Worm (Caenorhabditis elegans) whole organism, late embryonic: Measurements from ENCODE around the gene R09E10.2.

ENCODE experiments used
- C08G9.2 ChIP-seq: sonication (generic microtip); optimal IDR thresholded peaks from 2 replicates; lab custom pipeline; 2016; ENCODE audit warnings: mild to moderate bottlenecking, missing genetic modification characterization, moderate library complexity, missing compliant biosample characterization
- C38D4.7 ChIP-seq: fragments of 200-800 bp; sonication (Bioruptor generic); optimal IDR thresholded peaks from 2 replicates; lab custom pipeline; 2018; ENCODE audit warnings: mild to moderate bottlenecking, missing genetic modification characterization, moderate library complexity, missing compliant biosample characterization
- F13H6.1 ChIP-seq: sonication (generic microtip); optimal IDR thresholded peaks from 2 replicates; lab custom pipeline; 2016; ENCODE audit warnings: missing genetic modification characterization, missing compliant biosample characterization
- K02D7.2 ChIP-seq: sonication (generic microtip); optimal IDR thresholded peaks from 2 replicates; lab custom pipeline; 2017; ENCODE audit warnings: mild to moderate bottlenecking, missing genetic modification characterization, missing compliant biosample characterization
- T23F11.4 ChIP-seq: fragments of 200-800 bp; sonication (Bioruptor generic); optimal IDR thresholded peaks from 2 replicates; lab custom pipeline; 2018; ENCODE audit warnings: mild to moderate bottlenecking, missing genetic modification characterization, missing compliant biosample characterization
- Y22D7AL.16 ChIP-seq: sonication (generic microtip); optimal IDR thresholded peaks from 2 replicates; lab custom pipeline; 2016; ENCODE audit warnings: missing genetic modification characterization, missing compliant biosample characterization
- ceh-18 ChIP-seq: sonication (generic microtip); optimal IDR thresholded peaks from 2 replicates; lab custom pipeline; 2016; ENCODE audit warnings: missing genetic modification characterization, missing compliant biosample characterization
- ceh-2 ChIP-seq: sonication (generic microtip); optimal IDR thresholded peaks from 2 replicates; lab custom pipeline; 2016; ENCODE audit warnings: missing genotype, missing genetic modification characterization, missing compliant biosample characterization
- ceh-24 ChIP-seq: sonication (generic microtip); optimal IDR thresholded peaks from 2 replicates; lab custom pipeline; 2016; ENCODE audit warnings: mild to moderate bottlenecking, missing genetic modification characterization, missing compliant biosample characterization
- ceh-30 ChIP-seq: fragments of 150-350 bp; optimal IDR thresholded peaks from 2 replicates; lab custom pipeline; 2014; ENCODE audit warnings: missing biosample characterization, missing genetic modification characterization
- ceh-31 ChIP-seq: sonication (generic microtip); optimal IDR thresholded peaks from 2 replicates; lab custom pipeline; 2016; ENCODE audit warnings: missing genetic modification characterization, missing compliant biosample characterization
- ceh-34 ChIP-seq: sonication (generic microtip); optimal IDR thresholded peaks from 2 replicates; lab custom pipeline; 2016; ENCODE audit warnings: mild to moderate bottlenecking, missing genetic modification characterization, missing compliant biosample characterization
- ceh-45 ChIP-seq: fragments of 200-800 bp; sonication (Bioruptor generic); IDR thresholded peaks from 2 replicates; pipeline ENCODE4 v1.3.6; 2022; ENCODE audit warnings: missing genetic modification reagents, missing genetic modification characterization, missing compliant biosample characterization
- ceh-48 ChIP-seq: sonication (generic microtip); optimal IDR thresholded peaks from 2 replicates; lab custom pipeline; 2016; ENCODE audit warnings: missing genetic modification characterization, inconsistent platforms, missing compliant biosample characterization
- ceh-6 ChIP-seq: fragments of 200-800 bp; sonication (Bioruptor generic); optimal IDR thresholded peaks from 2 replicates; lab custom pipeline; 2018; ENCODE audit warnings: mild to moderate bottlenecking, missing genetic modification characterization, missing compliant biosample characterization
- ceh-9 ChIP-seq: sonication (generic microtip); optimal IDR thresholded peaks from 2 replicates; lab custom pipeline; 2016; ENCODE audit warnings: mild to moderate bottlenecking, missing genetic modification characterization, inconsistent platforms, missing compliant biosample characterization
- dmd-4 ChIP-seq: sonication (generic microtip); optimal IDR thresholded peaks from 2 replicates; lab custom pipeline; 2016; ENCODE audit warnings: borderline replicate concordance, missing genetic modification characterization, missing compliant biosample characterization
- elt-2 ChIP-seq: sonication (generic microtip); optimal IDR thresholded peaks from 2 replicates; lab custom pipeline; 2016; ENCODE audit warnings: missing genetic modification reagents, missing genetic modification characterization, missing compliant biosample characterization
- ets-4 ChIP-seq: sonication (generic microtip); optimal IDR thresholded peaks from 2 replicates; lab custom pipeline; 2016; ENCODE audit warnings: missing genetic modification characterization, missing compliant biosample characterization
- eyg-1 ChIP-seq: sonication (generic microtip); optimal IDR thresholded peaks from 2 replicates; lab custom pipeline; 2016; ENCODE audit warnings: missing genotype, missing genetic modification characterization, missing compliant biosample characterization
- hlh-30 ChIP-seq: sonication (generic microtip); optimal IDR thresholded peaks from 2 replicates; lab custom pipeline; 2017; ENCODE audit warnings: antibody characterized with exemption, missing genetic modification characterization, missing compliant biosample characterization; ENCODE audit not compliant: insufficient read depth
- hlh-8 ChIP-seq: sonication (generic microtip); optimal IDR thresholded peaks from 2 replicates; lab custom pipeline; 2016; ENCODE audit warnings: missing genotype, missing genetic modification characterization, missing compliant biosample characterization
- lim-6 ChIP-seq: sonication (generic microtip); optimal IDR thresholded peaks from 2 replicates; lab custom pipeline; 2016; ENCODE audit warnings: missing genetic modification characterization, missing compliant biosample characterization
- mec-3 ChIP-seq: sonication (generic microtip); optimal IDR thresholded peaks from 2 replicates; lab custom pipeline; 2016; ENCODE audit warnings: borderline replicate concordance, missing genetic modification characterization, missing compliant biosample characterization
- nfya-1 ChIP-seq: sonication (generic microtip); optimal IDR thresholded peaks from 2 replicates; lab custom pipeline; 2017; ENCODE audit warnings: missing genetic modification characterization, mild to moderate bottlenecking, missing compliant biosample characterization, antibody characterized with exemption, moderate library complexity
- npax-4 ChIP-seq: sonication (generic microtip); optimal IDR thresholded peaks from 2 replicates; lab custom pipeline; 2016; ENCODE audit warnings: missing genetic modification characterization, missing compliant biosample characterization
- odd-2 ChIP-seq: sonication (generic microtip); optimal IDR thresholded peaks from 2 replicates; lab custom pipeline; 2017; ENCODE audit warnings: antibody characterized with exemption, mild to moderate bottlenecking, missing genetic modification characterization, missing compliant biosample characterization
- pax-1 ChIP-seq: fragments of 150-350 bp; optimal IDR thresholded peaks from 2 replicates; lab custom pipeline; 2014; ENCODE audit warnings: missing biosample characterization, missing genetic modification characterization
- pha-2 ChIP-seq: sonication (generic microtip); optimal IDR thresholded peaks from 2 replicates; lab custom pipeline; 2017; ENCODE audit warnings: mild to moderate bottlenecking, missing genetic modification characterization, missing compliant biosample characterization
- pqm-1 ChIP-seq: sonication (generic microtip); optimal IDR thresholded peaks from 2 replicates; lab custom pipeline; 2016; ENCODE audit warnings: missing genetic modification characterization, missing compliant biosample characterization
- rnt-1 ChIP-seq: sonication (generic microtip); optimal IDR thresholded peaks from 2 replicates; lab custom pipeline; 2016; ENCODE audit warnings: missing genetic modification characterization, missing compliant biosample characterization
- sdc-2 ChIP-seq: sonication (generic microtip); optimal IDR thresholded peaks from 2 replicates; lab custom pipeline; 2016; ENCODE audit warnings: missing genotype, missing genetic modification characterization, missing compliant biosample characterization
- sox-4 ChIP-seq: sonication (generic microtip); optimal IDR thresholded peaks from 2 replicates; lab custom pipeline; 2017; ENCODE audit warnings: mild to moderate bottlenecking, missing genetic modification characterization, inconsistent platforms, missing compliant biosample characterization
- syd-9 ChIP-seq: sonication (generic microtip); optimal IDR thresholded peaks from 2 replicates; lab custom pipeline; 2016; ENCODE audit warnings: mild to moderate bottlenecking, missing genetic modification characterization, moderate library complexity, missing compliant biosample characterization
- tbx-2 ChIP-seq: sonication (generic microtip); optimal IDR thresholded peaks from 2 replicates; lab custom pipeline; 2016; ENCODE audit warnings: missing genetic modification characterization, missing compliant biosample characterization
- tbx-7 ChIP-seq: sonication (generic microtip); optimal IDR thresholded peaks from 2 replicates; lab custom pipeline; 2016; ENCODE audit warnings: missing genotype, missing genetic modification characterization, missing compliant biosample characterization
- ttx-3 ChIP-seq: sonication (generic microtip); optimal IDR thresholded peaks from 2 replicates; lab custom pipeline; 2016; ENCODE audit warnings: missing genetic modification reagents, missing genetic modification characterization, missing compliant biosample characterization
- unc-42 ChIP-seq: sonication (generic microtip); optimal IDR thresholded peaks from 2 replicates; lab custom pipeline; 2016; ENCODE audit warnings: missing genotype, missing genetic modification characterization, missing compliant biosample characterization
- unc-55 ChIP-seq: sonication (generic microtip); optimal IDR thresholded peaks from 2 replicates; lab custom pipeline; 2017; ENCODE audit warnings: missing biosample characterization, missing genetic modification reagents, missing genetic modification characterization

Gene R09E10.2

DNA sequence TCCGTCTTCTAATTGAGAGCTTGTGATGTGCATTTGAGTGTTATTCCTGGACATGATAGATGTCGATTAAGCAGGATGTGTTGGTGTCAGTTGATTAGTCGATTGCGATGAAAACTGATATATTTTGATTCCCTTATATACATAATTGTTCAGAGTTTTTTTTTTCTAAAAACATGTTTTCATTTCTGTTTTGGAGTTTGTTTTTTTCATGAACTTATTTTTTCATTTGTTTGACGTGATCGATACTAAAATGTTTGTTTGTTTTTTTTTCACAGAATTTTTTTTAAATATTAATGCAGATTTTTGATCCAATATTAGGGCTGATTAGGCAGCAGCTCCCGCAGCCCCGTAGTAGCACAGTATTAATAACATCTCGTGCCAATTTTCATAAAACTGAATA lies at the start of gene R09E10.2:
Gene R09E10.2, minus strand, starts transcription at position 101 of the 400 bp plus-strand sequence.
- TF ChIP-seq ceh-2 (tag; lab: Kevin White, UChicago) (no peak), ets-4 (tag; lab: Kevin White, UChicago) (no peak), rnt-1 (tag; lab: Kevin White, UChicago) (no peak), ceh-34 (tag; lab: Kevin White, UChicago) (no peak), C38D4.7 (GFP tag; lab: Kevin White, UChicago) (no peak), ceh-30 (tag; lab: Kevin White, UChicago) (no peak), eyg-1 (tag; lab: Kevin White, UChicago) (no peak), ceh-45 (GFP tag; lab: Robert Waterston, UW) (no peak), F13H6.1 (tag; lab: Kevin White, UChicago) (no peak), lim-6 (no peak), T23F11.4 (GFP tag; lab: Kevin White, UChicago) (no peak), ttx-3 (tag; lab: Kevin White, UChicago) (no peak), K02D7.2 (no peak)

DNA sequence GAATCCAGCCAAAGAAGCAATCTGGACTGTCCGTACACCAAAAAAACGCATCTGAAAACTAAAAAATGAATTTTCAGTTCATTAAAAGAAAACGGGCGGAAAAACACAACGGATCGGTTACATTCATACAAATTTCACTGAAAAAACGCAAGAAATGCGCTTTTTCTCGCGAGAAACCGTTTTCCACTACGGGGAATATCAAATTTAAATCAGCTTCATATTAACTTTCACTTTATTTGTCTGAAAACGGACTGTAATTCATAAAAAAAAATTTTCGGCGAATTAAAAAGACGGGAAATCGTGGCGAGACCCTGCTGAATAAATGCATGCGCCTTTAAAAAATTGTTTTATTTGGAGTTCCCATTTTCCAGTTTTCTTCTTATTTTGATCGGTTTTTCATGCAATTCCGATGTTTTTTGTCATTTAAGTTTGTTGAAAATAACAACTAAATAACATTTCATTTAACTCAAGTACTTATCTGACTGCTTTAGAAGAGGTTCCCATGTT lies 49.7 kb upstream of the R09E10.2 start, which contains the start of gene pges-2:
Gene pges-2, minus strand, starts transcription at position 51 of the 507 bp plus-strand sequence.
- TF ChIP-seq unc-55 (GFP tag; lab: Kevin White, UChicago): no peak
- TF ChIP-seq ets-4 (tag; lab: Kevin White, UChicago): no peak
- no peak for TF ChIP-seq C08G9.2 (tag; lab: Kevin White, UChicago)
- TF ChIP-seq odd-2: no peak

DNA sequence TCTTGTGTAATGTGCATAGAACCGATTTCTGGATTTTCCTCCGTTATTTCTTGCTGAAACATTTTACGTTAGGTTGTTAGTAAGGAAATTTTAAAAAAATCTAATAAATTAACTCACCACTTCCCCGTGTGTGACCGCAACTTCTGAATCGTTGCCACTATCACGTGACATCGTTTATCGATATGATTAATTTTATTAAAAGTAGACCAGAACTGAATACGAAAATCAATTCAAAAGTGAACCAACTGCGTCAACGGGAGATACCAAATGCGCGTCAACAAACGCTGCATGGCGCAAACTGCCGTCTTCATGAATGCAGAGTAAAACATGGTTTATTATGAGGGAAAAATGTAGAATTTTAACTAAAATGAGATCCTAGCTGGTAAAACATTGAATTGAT lies 47.9 kb upstream of the R09E10.2 start, which contains the start of gene sir-2.1:
Gene sir-2.1, minus strand, starts transcription at position 212 of the 400 bp plus-strand sequence.
- TF ChIP-seq ceh-34 (tag; lab: Kevin White, UChicago): no peak
- TF ChIP-seq hlh-30 (tag; lab: Kevin White, UChicago): peak; percentile 38
- TF ChIP-seq unc-42 (tag; lab: Kevin White, UChicago): peak; percentile 0

DNA sequence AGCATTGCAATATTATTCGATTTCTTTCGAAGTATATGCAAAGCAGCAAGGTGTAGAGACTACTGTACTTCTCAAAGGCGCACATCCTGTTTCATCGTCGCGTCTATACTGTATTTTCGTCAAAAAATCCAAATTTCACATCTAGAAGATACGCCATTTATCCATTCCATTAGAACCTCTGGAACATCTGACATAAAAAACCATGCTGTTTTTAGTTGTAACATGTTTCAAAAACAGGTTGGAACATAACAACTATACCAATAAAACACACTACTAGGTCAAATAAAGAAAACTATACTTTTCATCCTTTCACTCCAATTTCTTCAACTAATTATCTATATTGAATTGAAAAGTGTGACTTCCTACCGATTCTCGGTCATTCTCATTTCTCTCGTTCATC lies 42.2 kb upstream of the R09E10.2 start, which contains the start of gene ugt-59:
Gene ugt-59, plus strand, starts transcription at position 301 of the 400 bp plus-strand sequence.
- no peak for TF ChIP-seq pha-2 (tag; lab: Kevin White, UChicago)
- TF ChIP-seq npax-4 (tag; lab: Kevin White, UChicago): no peak
- no peak for TF ChIP-seq tbx-7 (tag; lab: Kevin White, UChicago)
- TF ChIP-seq ttx-3 (tag; lab: Kevin White, UChicago): no peak
- no peak for TF ChIP-seq hlh-30 (tag; lab: Kevin White, UChicago)
- TF ChIP-seq unc-42 (tag; lab: Kevin White, UChicago): no peak
- TF ChIP-seq pqm-1 (tag; lab: Kevin White, UChicago): no peak
- no peak for TF ChIP-seq unc-55 (GFP tag; lab: Kevin White, UChicago)
- TF ChIP-seq ceh-9: no peak

DNA sequence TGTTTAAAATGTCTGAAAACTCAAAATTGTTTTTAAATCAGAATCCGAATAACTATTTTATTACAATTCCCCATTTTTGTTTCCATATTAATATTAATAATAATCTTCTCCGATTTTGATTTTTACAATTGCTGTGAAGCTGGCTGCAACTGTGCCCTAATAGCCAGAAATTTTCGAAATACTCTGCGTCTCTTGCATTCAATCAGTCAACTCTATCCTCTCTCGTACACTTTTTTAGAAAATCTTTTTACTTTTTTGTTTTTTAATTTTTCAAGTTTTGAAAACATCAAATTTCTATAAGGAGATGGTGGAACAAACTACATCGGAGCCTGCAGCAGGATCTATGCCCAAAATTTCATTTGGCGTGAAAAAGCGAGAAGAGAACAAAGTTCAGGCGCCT lies 39.7 kb upstream of the R09E10.2 start, which contains the start of gene gkow-1:
Gene gkow-1, plus strand, starts transcription at position 301 of the 400 bp plus-strand sequence.
- TF ChIP-seq ceh-18 (tag; lab: Kevin White, UChicago) (no peak), rnt-1 (tag; lab: Kevin White, UChicago) (no peak), ceh-31 (no peak), pqm-1 (tag; lab: Kevin White, UChicago) (no peak), mec-3 (tag; lab: Kevin White, UChicago) (no peak), T23F11.4 (GFP tag; lab: Kevin White, UChicago) (no peak), syd-9 (tag; lab: Kevin White, UChicago) (no peak), pax-1 (tag; lab: Kevin White, UChicago) (no peak), sox-4 (no peak), pha-2 (tag; lab: Kevin White, UChicago) (no peak)

DNA sequence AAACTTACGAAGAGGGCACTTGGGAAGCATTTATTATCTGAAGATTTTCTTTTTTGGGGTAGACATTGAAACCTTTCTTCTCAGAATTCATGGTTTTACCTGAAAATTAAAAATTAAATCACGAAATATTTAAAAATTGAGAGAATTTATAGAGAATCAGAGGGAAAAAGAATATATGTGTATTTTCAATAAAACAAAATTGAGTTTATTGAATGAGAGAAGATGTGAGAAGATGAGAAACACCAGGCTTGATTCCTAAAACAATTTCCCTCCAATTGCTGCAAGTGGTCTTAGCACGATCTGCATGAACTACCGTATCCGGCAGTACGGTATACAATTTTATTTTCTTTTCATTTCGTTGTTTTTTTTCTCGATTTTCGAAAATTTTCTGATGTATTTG lies 39.0 kb upstream of the R09E10.2 start, which contains the start of gene R11A8.1:
Gene R11A8.1, minus strand, starts transcription at position 101 of the 400 bp plus-strand sequence.
- TF ChIP-seq C08G9.2 (tag; lab: Kevin White, UChicago): no peak
- TF ChIP-seq ceh-31: no peak
- TF ChIP-seq hlh-8 (tag; lab: Kevin White, UChicago): no peak
- no peak for TF ChIP-seq ceh-24
- no peak for TF ChIP-seq ceh-48 (tag; lab: Kevin White, UChicago)
- no peak for TF ChIP-seq sdc-2 (tag; lab: Kevin White, UChicago)
- no peak for TF ChIP-seq dmd-4 (tag; lab: Kevin White, UChicago)
- TF ChIP-seq tbx-2: no peak
- TF ChIP-seq ceh-6: no peak
- no peak for TF ChIP-seq K02D7.2
- TF ChIP-seq ceh-9: no peak
- no peak for TF ChIP-seq rnt-1 (tag; lab: Kevin White, UChicago)
- TF ChIP-seq elt-2 (tag; lab: Kevin White, UChicago): no peak
- TF ChIP-seq unc-55 (GFP tag; lab: Kevin White, UChicago): no peak
- TF ChIP-seq Y22D7AL.16 (tag; lab: Kevin White, UChicago): no peak
- no peak for TF ChIP-seq ceh-18 (tag; lab: Kevin White, UChicago)
- TF ChIP-seq hlh-30 (tag; lab: Kevin White, UChicago): no peak
- TF ChIP-seq nfya-1: no peak
